Fruit fly (Drosophila melanogaster): ENCODE measurements around the gene Mnt.

The Mnt gene

DNA sequence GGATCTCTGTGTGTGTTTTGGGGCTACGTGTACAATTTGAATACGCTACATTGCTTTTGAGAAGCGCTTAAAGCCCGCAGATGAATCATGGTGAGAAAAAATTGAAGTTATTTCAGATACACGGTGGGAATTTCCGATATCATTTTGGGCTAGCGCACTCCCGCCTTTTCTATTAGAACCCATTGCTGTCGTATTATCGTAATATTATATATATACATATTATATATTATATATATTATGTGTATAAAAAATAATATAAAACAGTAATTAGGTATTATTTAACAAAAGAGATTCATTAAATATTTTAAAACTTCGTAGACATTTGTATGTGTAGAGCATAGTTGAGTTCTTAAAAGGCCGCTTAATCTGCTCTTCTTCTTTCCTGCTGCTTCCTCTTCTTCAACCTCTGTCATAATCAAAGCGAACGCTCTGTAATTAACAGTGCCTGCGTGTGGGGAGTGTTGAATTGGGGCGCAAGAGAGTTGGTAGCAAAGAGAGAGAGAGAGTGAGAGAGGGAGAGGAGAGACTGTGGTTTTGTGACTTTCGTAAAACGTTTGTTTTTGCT is 6.3 kb downstream of the Mnt start (continued):
- TF ChIP-seq gsb-n (tag; optimal IDR thresholded peaks at IDR 0.05) (peak; percentile 88), Jarid2 (GFP tag; optimal IDR thresholded peaks at IDR 0.05) (peak; percentile 74), onecut (GFP tag; IDR thresholded peaks at IDR 0.05) (no peak), CG10267 (tag; optimal IDR thresholded peaks at IDR 0.05) (peak; percentile 83), Oaz (GFP tag; IDR thresholded peaks at IDR 0.05) (no peak), lola (GFP tag; optimal IDR thresholded peaks at IDR 0.05) (peak in 1 of 3 experiments; percentile 90), D19B (GFP tag; optimal IDR thresholded peaks at IDR 0.05) (peak; percentile 54), CG10147 (GFP tag; optimal IDR thresholded peaks at IDR 0.05) (peak; percentile 81), sd (tag; optimal IDR thresholded peaks at IDR 0.05) (peak; percentile 58), CG31388 (GFP tag; optimal IDR thresholded peaks at IDR 0.05) (peak; percentile 25), hb (GFP tag; IDR thresholded peaks at IDR 0.05; ENCODE audit: partially characterized antibody) (no peak), Dad (GFP tag; optimal IDR thresholded peaks at IDR 0.05) (no peak), CG4360 (GFP tag; IDR thresholded peaks at IDR 0.05) (no peak), CG6254 (GFP tag; optimal IDR thresholded peaks at IDR 0.05) (peak; percentile 78), Ptx1 (GFP tag; IDR thresholded peaks at IDR 0.05) (peak; percentile 82), C15 (GFP tag; IDR thresholded peaks at IDR 0.05) (no peak), CG4282 (GFP tag; optimal IDR thresholded peaks at IDR 0.05) (no peak), dysf (GFP tag; IDR thresholded peaks at IDR 0.05) (peak; percentile 73; the same call in 2 of the 3 replicates), CG16815 (GFP tag; optimal IDR thresholded peaks at IDR 0.05) (peak; percentile 76), bbx (GFP tag; IDR thresholded peaks at IDR 0.05; ENCODE audit: partially characterized antibody) (no peak), Xrp1 (GFP tag; IDR thresholded peaks at IDR 0.05) (peak; percentile 82), lmd (GFP tag; IDR thresholded peaks at IDR 0.05) (peak; percentile 78), CG12071 (GFP tag; optimal IDR thresholded peaks at IDR 0.05) (no peak), cad (GFP tag; optimal IDR thresholded peaks at IDR 0.05) (no peak), CHES-1-like (GFP tag; optimal IDR thresholded peaks at IDR 0.05) (peak; percentile 3), danr (GFP tag; IDR thresholded peaks at IDR 0.05) (peak; percentile 54; the same call in 1 of the 2 replicates), ab (GFP tag; optimal IDR thresholded peaks at IDR 0.05) (no peak), tgo (GFP tag; IDR thresholded peaks at IDR 0.05) (peak; percentile 79), CG2202 (tag; optimal IDR thresholded peaks at IDR 0.05) (peak; percentile 71), CG11504 (tag; optimal IDR thresholded peaks at IDR 0.05) (peak; percentile 92), NFAT (GFP tag; IDR thresholded peaks at IDR 0.05) (no peak), CG17912 (GFP tag; optimal IDR thresholded peaks at IDR 0.05) (no peak), pros (GFP tag; optimal IDR thresholded peaks at IDR 0.05) (no peak), run (tag; optimal IDR thresholded peaks at IDR 0.05) (peak; percentile 68), Six4 (GFP tag; optimal IDR thresholded peaks at IDR 0.05) (peak; percentile 68), prd (optimal IDR thresholded peaks at IDR 0.05) (no peak), prd (GFP tag; IDR thresholded peaks at IDR 0.05) (peak; percentile 78), gro (GFP tag; optimal IDR thresholded peaks at IDR 0.05) (no peak), Dbx (GFP tag; IDR thresholded peaks at IDR 0.05) (0 out of 3 replicates have a peak, but pooled peaks have one; percentile 43), Bteb2 (GFP tag; optimal IDR thresholded peaks at IDR 0.05) (no peak), CG11398 (GFP tag; optimal IDR thresholded peaks at IDR 0.05) (no peak), CG3163 (GFP tag; optimal IDR thresholded peaks at IDR 0.05) (peak; percentile 89), CG2199 (GFP tag; IDR thresholded peaks at IDR 0.05) (no peak), sr (GFP tag; IDR thresholded peaks at IDR 0.05) (no peak), CG2678 (tag; optimal IDR thresholded peaks at IDR 0.05) (peak; percentile 93), CG18619 (GFP tag; optimal IDR thresholded peaks at IDR 0.05) (peak; percentile 88), CoRest (tag; optimal IDR thresholded peaks at IDR 0.05) (peak; percentile 93), CG30020 (tag; optimal IDR thresholded peaks at IDR 0.05) (peak; percentile 67), CG7745 (tag; optimal IDR thresholded peaks at IDR 0.05) (no peak), CG2712 (tag; optimal IDR thresholded peaks at IDR 0.05) (peak; percentile 93), slou (GFP tag; optimal IDR thresholded peaks at IDR 0.05) (peak; percentile 19)
